Fruit fly (Drosophila melanogaster) whole organism, adult: ENCODE data around the gene Polr2H.

ENCODE experiments used
- CG11617 ChIP-seq: fragments of 200-800 bp; sonication (Bioruptor generic); optimal IDR thresholded peaks from 2 replicates; lab custom pipeline; 2017; ENCODE audit warnings: mild to moderate bottlenecking, missing biosample characterization, missing genetic modification reagents, missing genetic modification characterization
- Crg-1 ChIP-seq: fragments of 200-800 bp; sonication (Bioruptor generic); optimal IDR thresholded peaks from 2 replicates; lab custom pipeline; 2016; ENCODE audit warnings: missing biosample characterization, missing genetic modification characterization
- cnc ChIP-seq, 2 experiments: fragments of >200 bp; optimal IDR thresholded peaks; 2 replicates each; lab custom pipeline; 2017
- kay ChIP-seq: fragments of 200-800 bp; sonication (Bioruptor generic); peaks from one replicate; lab custom pipeline; 2016; ENCODE audit warnings: missing biosample characterization, missing genetic modification characterization, borderline replicate concordance
- tj ChIP-seq: fragments of 200-800 bp; sonication (Bioruptor generic); optimal IDR thresholded peaks from 3 replicates; lab custom pipeline; 2017; ENCODE audit warnings: missing biosample characterization, mild to moderate bottlenecking, missing genetic modification characterization, moderate library complexity
- toe ChIP-seq: fragments of 200-800 bp; sonication (Bioruptor generic); optimal IDR thresholded peaks from 2 replicates; lab custom pipeline; 2016; ENCODE audit warnings: missing biosample characterization, missing genetic modification characterization

dm6 chr3L:21720869-21721268 lies 7.9 kb upstream of the Polr2H start:
- TF ChIP-seq cnc (optimal IDR thresholded peaks at IDR 0.05; lab: Kevin White, UChicago) = no peak
- TF ChIP-seq Crg-1 (GFP tag; lab: Kevin White, UChicago) = no peak
- TF ChIP-seq toe (GFP tag; lab: Kevin White, UChicago) = no peak
- no peak for TF ChIP-seq CG11617 (GFP tag; lab: Kevin White, UChicago)
- TF ChIP-seq tj = no peak
- no peak for TF ChIP-seq kay (GFP tag; lab: Kevin White, UChicago)
